Fruit fly (Drosophila melanogaster) whole organism, embryonic: ENCODE data around the gene Wbp2.

Source experiments
- Atf-2 ChIP-seq: fragments of 200-800 bp; sonication (Bioruptor generic); optimal IDR thresholded peaks from 2 replicates; lab custom pipeline; 2016; ENCODE audit warnings: missing biosample characterization, missing genetic modification characterization
- CG10274 ChIP-seq: fragments of 200-800 bp; sonication (Bioruptor generic); optimal IDR thresholded peaks from 3 replicates; lab custom pipeline; 2017; ENCODE audit warnings: missing biosample characterization, mild to moderate bottlenecking, missing genetic modification characterization
- CG10543 ChIP-seq: fragments of 200-800 bp; sonication (Bioruptor generic); optimal IDR thresholded peaks from 3 replicates; lab custom pipeline; 2017; ENCODE audit warnings: missing biosample characterization, mild to moderate bottlenecking, missing genetic modification characterization, moderate library complexity
- CG13123 ChIP-seq: fragments of 200-800 bp; sonication (Bioruptor generic); optimal IDR thresholded peaks from 2 replicates; lab custom pipeline; 2016; ENCODE audit warnings: missing biosample characterization, missing genetic modification characterization
- CG13296 ChIP-seq: fragments of 200-800 bp; sonication (Bioruptor generic); optimal IDR thresholded peaks from 3 replicates; lab custom pipeline; 2018; ENCODE audit warnings: missing biosample characterization, mild to moderate bottlenecking, missing genetic modification characterization
- CG13894 ChIP-seq: fragments of 200-800 bp; sonication (Bioruptor generic); optimal IDR thresholded peaks from 3 replicates; lab custom pipeline; 2018; ENCODE audit warnings: missing biosample characterization, mild to moderate bottlenecking, missing genetic modification characterization, moderate library complexity
- CG14860 ChIP-seq: fragments of 200-800 bp; sonication (Bioruptor generic); IDR thresholded peaks from 3 replicates; pipeline ENCODE4 v1.3.6; 2022; ENCODE audit warnings: missing biosample characterization, missing genetic modification characterization; ENCODE audit not compliant: partially characterized antibody
- CG15011 ChIP-seq: fragments of 200-800 bp; sonication (Bioruptor generic); optimal IDR thresholded peaks from 3 replicates; lab custom pipeline; 2018; ENCODE audit warnings: missing biosample characterization, mild to moderate bottlenecking, missing genetic modification characterization
- CG15514 ChIP-seq: fragments of 200-800 bp; sonication (Bioruptor generic); optimal IDR thresholded peaks from 3 replicates; lab custom pipeline; 2017; ENCODE audit warnings: missing biosample characterization, missing genetic modification characterization, mild to moderate bottlenecking, moderate library complexity, missing genetic modification reagents
- CG17802 ChIP-seq: fragments of 200-800 bp; sonication (Bioruptor generic); optimal IDR thresholded peaks from 2 replicates; lab custom pipeline; 2018; ENCODE audit warnings: missing biosample characterization, mild to moderate bottlenecking, missing genetic modification characterization, moderate library complexity
- CG1792 ChIP-seq: fragments of 200-800 bp; sonication (Bioruptor generic); optimal IDR thresholded peaks from 2 replicates; lab custom pipeline; 2016; ENCODE audit warnings: missing biosample characterization, missing genetic modification characterization
- CG31365 ChIP-seq: fragments of 200-800 bp; sonication (Bioruptor generic); optimal IDR thresholded peaks from 2 replicates; lab custom pipeline; 2018; ENCODE audit warnings: missing biosample characterization, mild to moderate bottlenecking, missing genetic modification characterization
- CG31441 ChIP-seq: fragments of 200-800 bp; sonication (Bioruptor generic); IDR thresholded peaks from 2 replicates; pipeline ENCODE4 v1.3.6; 2022; ENCODE audit warnings: missing biosample characterization, missing genetic modification characterization
- CG33557 ChIP-seq: fragments of 200-800 bp; sonication (Bioruptor generic); optimal IDR thresholded peaks from 2 replicates; lab custom pipeline; 2019; ENCODE audit warnings: missing biosample characterization, mild to moderate bottlenecking, missing genetic modification characterization, moderate library complexity
- CG34224 ChIP-seq: fragments of 200-800 bp; sonication (Bioruptor generic); IDR thresholded peaks from 3 replicates; pipeline ENCODE4 v1.3.6; 2022; ENCODE audit warnings: missing biosample characterization, missing genetic modification characterization; ENCODE audit not compliant: partially characterized antibody
- CG3847 ChIP-seq: fragments of 200-800 bp; sonication (Bioruptor generic); IDR thresholded peaks from 2 replicates; pipeline ENCODE4 v1.3.6; 2022; ENCODE audit warnings: missing biosample characterization, missing genetic modification characterization
- CG4360 ChIP-seq: fragments of 200-800 bp; sonication (Bioruptor generic); IDR thresholded peaks from 2 replicates; pipeline ENCODE4 v1.3.6; 2022; ENCODE audit warnings: missing biosample characterization, missing genetic modification characterization
- CG4617 ChIP-seq: fragments of 200-800 bp; sonication (Bioruptor generic); optimal IDR thresholded peaks from 3 replicates; lab custom pipeline; 2016; ENCODE audit warnings: missing biosample characterization, missing genetic modification characterization, borderline replicate concordance
- CG4854 ChIP-seq: fragments of 200-800 bp; sonication (Bioruptor generic); optimal IDR thresholded peaks from 2 replicates; lab custom pipeline; 2016; ENCODE audit warnings: missing biosample characterization, missing genetic modification characterization, inconsistent platforms
- CG5180 ChIP-seq: fragments of 200-800 bp; sonication (Bioruptor generic); optimal IDR thresholded peaks from 3 replicates; lab custom pipeline; 2017; ENCODE audit warnings: missing biosample characterization, missing genetic modification characterization, mild to moderate bottlenecking, moderate library complexity, missing genetic modification reagents
- CG6813 ChIP-seq: fragments of 200-800 bp; sonication (Bioruptor generic); optimal IDR thresholded peaks from 2 replicates; lab custom pipeline; 2017; ENCODE audit warnings: missing biosample characterization, missing genetic modification characterization, mild to moderate bottlenecking, moderate library complexity, missing genetic modification reagents
- CG6854 ChIP-seq: fragments of 200-800 bp; sonication (Bioruptor generic); optimal IDR thresholded peaks from 3 replicates; lab custom pipeline; 2017; ENCODE audit warnings: missing biosample characterization, mild to moderate bottlenecking, missing genetic modification characterization
- CG7928 ChIP-seq: fragments of 200-800 bp; sonication (Bioruptor generic); optimal IDR thresholded peaks from 2 replicates; lab custom pipeline; 2017; ENCODE audit warnings: missing biosample characterization, mild to moderate bottlenecking, missing genetic modification characterization
- CG9817 ChIP-seq: fragments of 200-800 bp; sonication (Bioruptor generic); optimal IDR thresholded peaks from 2 replicates; lab custom pipeline; 2018; ENCODE audit warnings: missing biosample characterization, mild to moderate bottlenecking, missing genetic modification characterization, moderate library complexity
- Camta ChIP-seq: fragments of 200-800 bp; sonication (Bioruptor generic); optimal IDR thresholded peaks from 2 replicates; lab custom pipeline; 2016; ENCODE audit warnings: missing biosample characterization, missing genetic modification characterization
- Dad ChIP-seq: fragments of 200-800 bp; sonication (Bioruptor generic); optimal IDR thresholded peaks from 3 replicates; lab custom pipeline; 2016; ENCODE audit warnings: missing biosample characterization, missing genetic modification characterization
- Dek ChIP-seq: fragments of 200-800 bp; sonication (Bioruptor generic); optimal IDR thresholded peaks from 3 replicates; lab custom pipeline; 2019; ENCODE audit warnings: missing biosample characterization, mild to moderate bottlenecking, missing genetic modification characterization, moderate library complexity
- Dref ChIP-seq: fragments of 200-800 bp; sonication (Bioruptor generic); IDR thresholded peaks from 2 replicates; pipeline ENCODE4 v1.3.6; 2022; ENCODE audit warnings: missing biosample characterization, missing genetic modification characterization
- E2f1 ChIP-seq: fragments of 200-800 bp; sonication (Bioruptor generic); IDR thresholded peaks from 2 replicates; pipeline ENCODE4 v1.3.6; 2022; ENCODE audit warnings: missing biosample characterization, missing genetic modification characterization
- Hmx ChIP-seq: fragments of 200-800 bp; sonication (Bioruptor generic); optimal IDR thresholded peaks from 2 replicates; lab custom pipeline; 2016; ENCODE audit warnings: missing biosample characterization, missing genetic modification characterization
- Nf-YA ChIP-seq: fragments of 200-800 bp; sonication (Bioruptor generic); IDR thresholded peaks from 2 replicates; pipeline ENCODE4 v1.3.6; 2022; ENCODE audit warnings: missing biosample characterization, missing genetic modification characterization
- Sox102F ChIP-seq: fragments of 200-800 bp; sonication (Bioruptor generic); optimal IDR thresholded peaks from 2 replicates; lab custom pipeline; 2018; ENCODE audit warnings: missing biosample characterization, mild to moderate bottlenecking, missing genetic modification characterization, moderate library complexity
- Spps ChIP-seq: fragments of 200-800 bp; sonication (Bioruptor generic); optimal IDR thresholded peaks from 2 replicates; lab custom pipeline; 2018; ENCODE audit warnings: missing biosample characterization, mild to moderate bottlenecking, missing genetic modification characterization
- Taf1 ChIP-seq: fragments of 200-800 bp; sonication (Bioruptor generic); IDR thresholded peaks from 2 replicates; pipeline ENCODE4 v1.3.6; 2022; ENCODE audit warnings: missing biosample characterization, missing genetic modification characterization
- ase ChIP-seq: fragments of 200-800 bp; sonication (Bioruptor generic); IDR thresholded peaks from 3 replicates; pipeline ENCODE4 v1.3.6; 2022; ENCODE audit warnings: missing biosample characterization, missing genetic modification characterization
- ato ChIP-seq: fragments of 200-800 bp; sonication (Bioruptor generic); IDR thresholded peaks from 2 replicates; pipeline ENCODE4 v1.3.6; 2022; ENCODE audit warnings: missing biosample characterization, missing genetic modification characterization; ENCODE audit not compliant: partially characterized antibody
- crc ChIP-seq: fragments of 200-800 bp; sonication (Bioruptor generic); optimal IDR thresholded peaks from 2 replicates; lab custom pipeline; 2016; ENCODE audit warnings: missing biosample characterization, missing genetic modification characterization
- cwo ChIP-seq: fragments of 200-800 bp; sonication (Bioruptor generic); optimal IDR thresholded peaks from 3 replicates; lab custom pipeline; 2017; ENCODE audit warnings: missing biosample characterization, missing genetic modification characterization, mild to moderate bottlenecking, moderate library complexity, missing genetic modification reagents
- danr ChIP-seq: fragments of 200-800 bp; sonication (Bioruptor generic); IDR thresholded peaks from 2 replicates; pipeline ENCODE4 v1.3.6; 2022; ENCODE audit warnings: missing biosample characterization, missing genetic modification characterization
- dmrt99B ChIP-seq: fragments of 200-800 bp; sonication (Bioruptor generic); optimal IDR thresholded peaks from 2 replicates; lab custom pipeline; 2018; ENCODE audit warnings: missing biosample characterization, mild to moderate bottlenecking, missing genetic modification characterization, moderate library complexity
- emc ChIP-seq: fragments of 200-800 bp; sonication (Bioruptor generic); optimal IDR thresholded peaks from 2 replicates; lab custom pipeline; 2016; ENCODE audit warnings: missing biosample characterization, missing genetic modification characterization
- gem ChIP-seq: fragments of 200-800 bp; sonication (Bioruptor generic); optimal IDR thresholded peaks from 2 replicates; lab custom pipeline; 2019; ENCODE audit warnings: missing biosample characterization, mild to moderate bottlenecking, missing genetic modification characterization, moderate library complexity
- kay ChIP-seq: fragments of 200-800 bp; sonication (Bioruptor generic); optimal IDR thresholded peaks from 2 replicates; lab custom pipeline; 2016; ENCODE audit warnings: missing biosample characterization, missing genetic modification characterization
- klu ChIP-seq: fragments of 200-800 bp; sonication (Bioruptor generic); IDR thresholded peaks from 2 replicates; pipeline ENCODE4 v1.3.6; 2022; ENCODE audit warnings: missing biosample characterization, missing genetic modification characterization
- psq ChIP-seq: fragments of 200-800 bp; sonication (Bioruptor generic); optimal IDR thresholded peaks from 2 replicates; lab custom pipeline; 2017; ENCODE audit warnings: missing biosample characterization, missing genetic modification characterization
- pum ChIP-seq: fragments of 200-800 bp; sonication (Bioruptor generic); optimal IDR thresholded peaks from 2 replicates; lab custom pipeline; 2016; ENCODE audit warnings: missing biosample characterization, missing genetic modification characterization
- salm ChIP-seq: fragments of 200-800 bp; sonication (Bioruptor generic); optimal IDR thresholded peaks from 2 replicates; lab custom pipeline; 2018; ENCODE audit warnings: missing biosample characterization, mild to moderate bottlenecking, missing genetic modification characterization
- sima ChIP-seq: fragments of 200-800 bp; sonication (Bioruptor generic); optimal IDR thresholded peaks from 2 replicates; lab custom pipeline; 2016; ENCODE audit warnings: missing biosample characterization, missing genetic modification characterization
- slp2 ChIP-seq: fragments of 200-800 bp; sonication (Bioruptor generic); optimal IDR thresholded peaks from 2 replicates; lab custom pipeline; 2016; ENCODE audit warnings: missing biosample characterization, missing genetic modification characterization
- tx ChIP-seq: fragments of 200-800 bp; sonication (Bioruptor generic); optimal IDR thresholded peaks from 2 replicates; lab custom pipeline; 2016; ENCODE audit warnings: missing biosample characterization, missing genetic modification characterization
- vnd ChIP-seq: fragments of 200-800 bp; sonication (Bioruptor generic); IDR thresholded peaks from 3 replicates; pipeline ENCODE4 v1.3.6; 2022; ENCODE audit warnings: missing biosample characterization, missing genetic modification characterization; ENCODE audit not compliant: partially characterized antibody

Gene Wbp2

DNA sequence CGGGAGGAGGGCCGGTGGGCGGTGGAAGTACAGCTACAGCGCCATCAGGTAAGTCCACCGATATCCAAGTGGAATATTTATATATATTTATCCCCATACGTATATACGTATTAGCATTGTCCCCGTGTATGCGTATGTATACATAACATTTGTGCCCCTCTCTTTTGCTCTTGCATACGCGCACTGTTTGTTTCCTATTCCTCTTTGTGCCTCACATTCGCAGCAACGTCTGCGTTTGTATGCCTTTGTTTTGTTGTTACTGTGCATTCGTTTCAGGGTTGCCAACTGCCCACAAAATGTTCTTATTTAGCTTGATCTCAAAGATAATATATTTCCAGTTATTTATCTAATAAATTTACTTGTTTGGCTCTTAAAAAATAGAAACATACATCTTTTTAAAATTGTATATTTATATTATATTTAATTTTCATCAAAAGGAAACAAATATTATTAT is 43.6 kb upstream of the Wbp2 start (continued):
- TF ChIP-seq CG10274 (GFP tag; lab: Kevin White, UChicago) = no peak
- TF ChIP-seq CG6854 = peak; percentile 25
- TF ChIP-seq CG34224 (GFP tag; lab: Robert Waterston, UW) = no peak
- no peak for TF ChIP-seq ato (GFP tag; lab: Robert Waterston, UW)
- no peak for TF ChIP-seq sima
- TF ChIP-seq Dek (tag; lab: Kevin White, UChicago) = peak; percentile 66
- peak; percentile 78 for TF ChIP-seq CG31441 (GFP tag; lab: Robert Waterston, UW)
- TF ChIP-seq Atf-2 (GFP tag; lab: Kevin White, UChicago) = no peak
- TF ChIP-seq CG7928 = no peak
- no peak for TF ChIP-seq CG15011
- peak; percentile 41 for TF ChIP-seq CG6813 (GFP tag; lab: Kevin White, UChicago)
- TF ChIP-seq Taf1 (GFP tag; lab: Robert Waterston, UW) = no peak
- TF ChIP-seq Nf-YA = no peak
- TF ChIP-seq CG9817 (tag; lab: Kevin White, UChicago) = peak; percentile 6
- peak; percentile 99 for TF ChIP-seq psq (GFP tag; lab: Kevin White, UChicago)
- TF ChIP-seq CG14860 (GFP tag; lab: Robert Waterston, UW) = no peak
- no peak for TF ChIP-seq CG3847
- no peak for TF ChIP-seq danr (GFP tag; lab: Robert Waterston, UW)
- TF ChIP-seq pum (GFP tag; lab: Kevin White, UChicago) = no peak
- no peak for TF ChIP-seq CG13123 (GFP tag; lab: Kevin White, UChicago)
- peak; percentile 65 for TF ChIP-seq dmrt99B (tag; lab: Kevin White, UChicago)
- no peak for TF ChIP-seq tx (GFP tag; lab: Kevin White, UChicago)
- no peak for TF ChIP-seq Dad (GFP tag; lab: Kevin White, UChicago)
- peak; percentile 61 for TF ChIP-seq CG10543 (GFP tag; lab: Kevin White, UChicago)
- TF ChIP-seq Spps = no peak
- no peak for TF ChIP-seq CG17802
- no peak for TF ChIP-seq CG4854
- TF ChIP-seq CG15514 (GFP tag; lab: Kevin White, UChicago) = peak; percentile 41
- peak; percentile 11 for TF ChIP-seq CG13296 (GFP tag; lab: Kevin White, UChicago)
- TF ChIP-seq CG13894 = no peak
- peak; percentile 37 for TF ChIP-seq CG33557 (GFP tag; lab: Kevin White, UChicago)
- TF ChIP-seq ase (GFP tag; lab: Robert Waterston, UW) = no peak
- no peak for TF ChIP-seq emc
- TF ChIP-seq klu (GFP tag; lab: Robert Waterston, UW) = no peak
- no peak for TF ChIP-seq CG1792 (GFP tag; lab: Kevin White, UChicago)
- peak; percentile 65 for TF ChIP-seq Sox102F (GFP tag; lab: Kevin White, UChicago)
- peak; percentile 73 for TF ChIP-seq CG4360 (GFP tag; lab: Robert Waterston, UW)
- TF ChIP-seq salm (tag; lab: Kevin White, UChicago) = peak; percentile 33
- TF ChIP-seq E2f1 = 0 out of 2 replicates have a peak, but pooled peaks have one; percentile 19
- no peak for TF ChIP-seq slp2 (GFP tag; lab: Kevin White, UChicago)
- TF ChIP-seq kay = no peak
- no peak for TF ChIP-seq Camta (GFP tag; lab: Kevin White, UChicago)
- no peak for TF ChIP-seq Hmx (GFP tag; lab: Kevin White, UChicago)
- TF ChIP-seq Dref = no peak
- TF ChIP-seq crc (GFP tag; lab: Kevin White, UChicago) = no peak
- no peak for TF ChIP-seq CG4617 (GFP tag; lab: Kevin White, UChicago)
- TF ChIP-seq CG5180 = no peak
- no peak for TF ChIP-seq vnd (GFP tag; lab: Robert Waterston, UW)
- no peak for TF ChIP-seq CG31365 (tag; lab: Kevin White, UChicago)
- TF ChIP-seq gem (tag; lab: Kevin White, UChicago) = peak; percentile 73
- peak; percentile 36 for TF ChIP-seq cwo
